Worm (Caenorhabditis elegans): ENCODE data around the gene R08D7.5.

DNA sequence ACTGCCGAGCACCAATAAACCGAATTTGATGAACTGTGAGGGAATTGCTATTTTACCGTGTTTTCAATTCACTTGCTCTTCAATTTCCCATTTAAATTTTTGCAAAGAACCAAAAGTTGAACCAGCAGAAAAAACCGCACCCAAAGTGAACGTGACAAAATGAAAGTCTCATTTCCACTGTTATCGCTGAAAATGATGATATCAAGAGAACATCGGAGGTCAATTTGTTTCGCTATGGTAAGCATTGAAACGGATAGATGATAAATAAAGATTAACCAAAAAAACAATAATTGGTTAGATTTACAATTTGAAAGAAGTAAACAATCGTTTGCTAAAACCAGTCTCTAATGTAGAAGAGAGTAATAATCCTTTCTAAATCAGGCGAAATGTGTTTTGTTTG, 48.4 kb upstream of the R08D7.5 start:
- no peak for TF ChIP-seq W03F9.2 (tag; optimal IDR thresholded peaks at IDR 0.05)
- no peak for TF ChIP-seq him-1 (tag; optimal IDR thresholded peaks at IDR 0.05)

Measured in whole organism, L4/young adult.